Fruit fly (Drosophila melanogaster) whole organism, prepupa: ENCODE data around the gene rno.

Experiments used
- Sox14 ChIP-seq: fragments of 200-800 bp; sonication (Bioruptor generic); optimal IDR thresholded peaks from 3 replicates; lab custom pipeline; 2016; ENCODE audit warnings: missing biosample characterization, missing genetic modification characterization
- achi ChIP-seq: fragments of 200-800 bp; sonication (Bioruptor generic); optimal IDR thresholded peaks from 3 replicates; lab custom pipeline; 2016; ENCODE audit warnings: missing biosample characterization, missing genetic modification characterization
- net ChIP-seq: fragments of 200-800 bp; sonication (Bioruptor generic); optimal IDR thresholded peaks from 3 replicates; lab custom pipeline; 2016; ENCODE audit warnings: missing biosample characterization, missing genetic modification characterization
- topi ChIP-seq: fragments of 200-800 bp; sonication (Bioruptor generic); optimal IDR thresholded peaks from 3 replicates; lab custom pipeline; 2016; ENCODE audit warnings: missing biosample characterization, missing genetic modification characterization

DNA sequence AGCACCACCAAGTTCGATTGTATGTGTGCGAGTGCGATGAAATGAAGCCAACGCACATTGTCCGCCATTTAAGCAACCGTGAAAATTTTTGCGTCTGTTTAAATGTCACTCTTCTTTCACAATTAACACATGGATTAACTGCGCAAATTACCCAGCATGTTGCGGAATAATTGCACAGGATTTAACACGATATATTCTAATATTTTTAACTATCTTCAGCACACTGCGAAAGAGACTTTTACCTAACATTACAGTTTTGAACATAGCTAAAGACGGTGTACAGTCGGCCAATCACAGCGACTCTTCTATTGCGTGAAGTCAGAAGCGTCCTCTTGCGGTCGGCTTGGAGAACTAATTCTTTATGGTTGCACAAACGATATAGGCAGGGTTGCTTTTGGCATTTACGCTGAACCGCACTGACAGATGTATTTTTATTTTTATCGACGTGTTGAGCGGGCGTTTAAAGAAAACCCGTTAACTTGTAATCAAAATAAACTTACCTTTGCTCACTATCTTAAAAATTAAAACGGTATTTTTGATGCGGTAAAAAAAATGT, 47.2 kb upstream of the rno start:
- no peak for TF ChIP-seq Sox14
- TF ChIP-seq net (GFP tag; lab: Kevin White, UChicago): no peak
- TF ChIP-seq topi (GFP tag; lab: Kevin White, UChicago): no peak
- peak; percentile 97 for TF ChIP-seq achi (GFP tag; lab: Kevin White, UChicago)
